Worm (Caenorhabditis elegans): ENCODE data around the gene F19G12.8.

- TF ChIP-seq nhr-76 (tag; optimal IDR thresholded peaks at IDR 0.05) (no peak), mls-2 (tag; optimal IDR thresholded peaks at IDR 0.05) (no peak), blmp-1 (tag; optimal IDR thresholded peaks at IDR 0.05) (no peak), ces-1 (GFP tag; optimal IDR thresholded peaks at IDR 0.05) (no peak)
These were observed 7.4 kb downstream of the F19G12.8 start, which contains the start of gene F19G12.3 for ce11 chrX:1424509-1424908.

All from whole organism, mixed stage, embryonic.